Worm (Caenorhabditis elegans): ENCODE results near the gene gtap-2.
A peak's percentile ranks its signal among the peaks of the same experiment; 100 is the strongest.

The gtap-2 gene

DNA sequence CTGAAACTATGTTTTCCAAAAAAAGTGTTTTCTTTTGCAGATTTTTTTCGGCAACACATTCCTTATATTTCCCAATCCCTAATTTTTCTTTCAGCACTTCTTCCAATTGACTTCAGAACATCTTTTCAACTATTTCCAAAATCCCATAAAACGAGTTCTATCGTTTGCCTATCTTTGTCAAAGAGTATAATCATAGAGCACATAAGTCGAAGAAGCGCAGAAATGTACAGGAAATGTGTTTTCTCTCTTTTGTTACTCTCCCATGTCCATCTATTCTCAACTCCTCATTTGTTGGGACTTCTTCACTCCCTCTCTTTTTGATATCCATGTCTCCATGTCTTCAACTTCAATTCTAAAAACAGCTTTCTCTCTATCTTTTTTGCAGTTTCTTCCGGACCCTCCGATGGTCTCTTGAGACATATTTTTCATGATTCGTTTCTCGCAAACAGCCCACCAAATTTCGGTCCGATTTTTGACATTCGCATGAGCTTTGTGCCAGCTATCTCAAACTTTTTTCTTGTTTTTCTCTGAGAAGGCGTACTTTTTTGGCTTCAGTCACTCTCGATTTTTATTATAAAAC, 51.9 kb downstream of the gtap-2 start, which contains the start of gene twk-48:
Gene twk-48 (plus strand): TSS at position 530 of the 580 bp plus-strand sequence.
- TF ChIP-seq sma-9 (GFP tag; optimal IDR thresholded peaks at IDR 0.05): peak; percentile 7
- TF ChIP-seq sma-9 (tag; optimal IDR thresholded peaks at IDR 0.05): no peak
- TF ChIP-seq ZK546.5 (tag; optimal IDR thresholded peaks at IDR 0.05): no peak
- no peak for TF ChIP-seq blmp-1 (tag; optimal IDR thresholded peaks at IDR 0.05; ENCODE audit: insufficient read depth)
- TF ChIP-seq zag-1 (tag; optimal IDR thresholded peaks at IDR 0.05): no peak
- no peak for TF ChIP-seq snpc-4 (tag; optimal IDR thresholded peaks at IDR 0.05)
- TF ChIP-seq C34F6.9 (tag; optimal IDR thresholded peaks at IDR 0.05): peak; percentile 2
- TF ChIP-seq nhr-10 (tag; optimal IDR thresholded peaks at IDR 0.05): no peak
- no peak for TF ChIP-seq R02D3.7 (tag; optimal IDR thresholded peaks at IDR 0.05)

DNA sequence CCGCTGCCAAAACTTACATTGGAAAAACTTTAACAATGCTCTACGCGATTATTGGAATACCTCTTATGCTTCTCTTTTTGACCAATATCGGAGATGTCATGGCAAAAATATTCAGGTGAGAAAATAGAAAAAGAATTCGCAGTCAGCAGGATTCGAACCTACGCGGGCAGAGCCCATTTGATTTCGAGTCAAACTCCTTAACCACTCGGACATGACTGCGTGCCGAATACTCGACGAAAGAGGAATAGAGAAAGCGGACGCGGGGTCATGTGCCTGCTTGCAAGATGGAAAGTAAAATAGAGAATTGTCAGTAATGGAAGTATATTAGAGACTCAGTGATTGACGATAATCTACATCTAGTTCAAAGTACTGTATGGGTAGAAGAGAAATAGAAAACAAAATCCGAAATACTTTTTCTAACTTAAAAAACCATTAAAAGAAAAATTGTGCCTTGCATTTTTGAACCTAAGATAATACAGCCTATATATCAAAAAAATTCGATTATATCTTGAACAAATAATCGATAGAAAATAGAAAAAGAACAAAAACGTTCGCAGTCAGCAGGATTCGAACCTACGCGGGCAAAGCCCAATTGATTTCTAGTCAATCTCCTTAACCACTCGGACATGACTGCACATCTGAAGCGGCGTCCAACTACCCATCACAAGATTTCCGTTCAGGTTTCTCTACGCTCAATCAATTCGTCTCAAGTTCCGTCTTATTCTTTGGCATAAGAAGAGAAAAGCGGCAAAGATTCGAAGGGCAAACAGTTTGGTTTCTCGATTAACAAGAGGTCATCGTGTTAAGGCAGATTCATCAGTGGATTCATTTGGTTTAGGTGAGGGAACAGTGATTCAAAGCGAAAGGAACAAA, 53.4 kb downstream of the gtap-2 start:
- TF ChIP-seq mbf-1 (tag; optimal IDR thresholded peaks at IDR 0.05): no peak
- no peak for TF ChIP-seq ceh-82 (tag; optimal IDR thresholded peaks at IDR 0.05)
- TF ChIP-seq nhr-25 (tag; optimal IDR thresholded peaks at IDR 0.05): no peak
- TF ChIP-seq C34F6.9 (tag; optimal IDR thresholded peaks at IDR 0.05): peak; percentile 48
- peak; percentile 79 for TF ChIP-seq nhr-129 (tag; optimal IDR thresholded peaks at IDR 0.05)
- peak; percentile 35 to 50 for TF ChIP-seq lsy-2 (tag; optimal IDR thresholded peaks at IDR 0.05)
- no peak for TF ChIP-seq ama-1 (optimal IDR thresholded peaks at IDR 0.05)
- TF ChIP-seq nhr-10 (tag; optimal IDR thresholded peaks at IDR 0.05): no peak
- no peak for TF ChIP-seq R02D3.7 (tag; optimal IDR thresholded peaks at IDR 0.05)
- no peak for TF ChIP-seq snpc-4 (tag; optimal IDR thresholded peaks at IDR 0.05)
- TF ChIP-seq ZK546.5 (tag; optimal IDR thresholded peaks at IDR 0.05): no peak
- peak; percentile 42 for TF ChIP-seq ztf-4 (tag; optimal IDR thresholded peaks at IDR 0.05)
- peak; percentile 64 for TF ChIP-seq unc-55 (GFP tag; optimal IDR thresholded peaks at IDR 0.05)
- no peak for TF ChIP-seq elt-3 (tag; optimal IDR thresholded peaks at IDR 0.05)
- peak; percentile 20 for TF ChIP-seq fos-1 (tag; optimal IDR thresholded peaks at IDR 0.05)
- TF ChIP-seq aly-2 (tag; optimal IDR thresholded peaks at IDR 0.05): no peak
- peak; percentile 31 for TF ChIP-seq F13H6.1 (tag; optimal IDR thresholded peaks at IDR 0.05)
- peak; percentile 58 for TF ChIP-seq crh-2 (tag; optimal IDR thresholded peaks at IDR 0.05)
- no peak for TF ChIP-seq blmp-1 (tag; optimal IDR thresholded peaks at IDR 0.05; ENCODE audit: insufficient read depth)
- TF ChIP-seq sem-4 (tag; optimal IDR thresholded peaks at IDR 0.05): peak; percentile 1
- no peak for TF ChIP-seq nhr-6 (tag; optimal IDR thresholded peaks at IDR 0.05)
- no peak for TF ChIP-seq elt-1 (tag; optimal IDR thresholded peaks at IDR 0.05)
- TF ChIP-seq lin-39 (tag; optimal IDR thresholded peaks at IDR 0.05): no peak
- peak; percentile 61 for TF ChIP-seq Y55F3AM.14 (GFP tag; optimal IDR thresholded peaks at IDR 0.05)
- TF ChIP-seq nhr-77 (tag; optimal IDR thresholded peaks at IDR 0.05): no peak
- TF ChIP-seq ceh-16 (tag; optimal IDR thresholded peaks at IDR 0.05): no peak
- no peak for TF ChIP-seq ztf-11 (tag; optimal IDR thresholded peaks at IDR 0.05)
- no peak for TF ChIP-seq skn-1 (tag; optimal IDR thresholded peaks at IDR 0.05)
- no peak for TF ChIP-seq unc-62 (GFP tag; optimal IDR thresholded peaks at IDR 0.05)
- TF ChIP-seq nhr-237 (tag; optimal IDR thresholded peaks at IDR 0.05): no peak
- no peak for TF ChIP-seq peb-1 (tag; optimal IDR thresholded peaks at IDR 0.05)
- TF ChIP-seq sma-9 (GFP tag; optimal IDR thresholded peaks at IDR 0.05): peak; percentile 78
- no peak for TF ChIP-seq sma-9 (tag; optimal IDR thresholded peaks at IDR 0.05)
- TF ChIP-seq mab-5 (tag; optimal IDR thresholded peaks at IDR 0.05): peak; percentile 37
- no peak for TF ChIP-seq egl-27 (tag; optimal IDR thresholded peaks at IDR 0.05)
- TF ChIP-seq lin-11 (tag; optimal IDR thresholded peaks at IDR 0.05): peak; percentile 53
- peak in 1 of 2 experiments; percentile 17 for TF ChIP-seq mdl-1 (tag; optimal IDR thresholded peaks at IDR 0.05)
- TF ChIP-seq lin-13 (GFP tag; optimal IDR thresholded peaks at IDR 0.05): no peak
- TF ChIP-seq ztf-1 (GFP tag; conservative IDR thresholded peaks at IDR 0.05): no peak
- no peak for TF ChIP-seq nhr-21 (tag; optimal IDR thresholded peaks at IDR 0.05)
- TF ChIP-seq alr-1 (tag; optimal IDR thresholded peaks at IDR 0.05): no peak
- no peak for TF ChIP-seq nhr-23 (tag; optimal IDR thresholded peaks at IDR 0.05)
- no peak for TF ChIP-seq nhr-11 (tag; optimal IDR thresholded peaks at IDR 0.05)
- TF ChIP-seq nhr-12 (tag; optimal IDR thresholded peaks at IDR 0.05): no peak
- no peak for TF ChIP-seq zag-1 (tag; optimal IDR thresholded peaks at IDR 0.05)
- no peak for TF ChIP-seq dmd-4 (tag; optimal IDR thresholded peaks at IDR 0.05)
- peak; percentile 16 for TF ChIP-seq sma-3 (GFP tag; optimal IDR thresholded peaks at IDR 0.05)
- TF ChIP-seq unc-39 (tag; optimal IDR thresholded peaks at IDR 0.05): no peak
- peak; percentile 70 for TF ChIP-seq gmeb-1 (tag; optimal IDR thresholded peaks at IDR 0.05)

All from whole organism, L2 larva.